Worm (Caenorhabditis elegans) whole organism, late embryonic: Measurements from ENCODE around the gene fbxa-65.

ENCODE experiments used
- ama-1 ChIP-seq: fragments of 150-350 bp; optimal IDR thresholded peaks from 2 replicates; lab custom pipeline; 2014
- ceh-24 ChIP-seq: sonication (generic microtip); optimal IDR thresholded peaks from 2 replicates; lab custom pipeline; 2016; ENCODE audit warnings: mild to moderate bottlenecking, missing genetic modification characterization, missing compliant biosample characterization
- mec-3 ChIP-seq: sonication (generic microtip); optimal IDR thresholded peaks from 2 replicates; lab custom pipeline; 2016; ENCODE audit warnings: borderline replicate concordance, missing genetic modification characterization, missing compliant biosample characterization

DNA sequence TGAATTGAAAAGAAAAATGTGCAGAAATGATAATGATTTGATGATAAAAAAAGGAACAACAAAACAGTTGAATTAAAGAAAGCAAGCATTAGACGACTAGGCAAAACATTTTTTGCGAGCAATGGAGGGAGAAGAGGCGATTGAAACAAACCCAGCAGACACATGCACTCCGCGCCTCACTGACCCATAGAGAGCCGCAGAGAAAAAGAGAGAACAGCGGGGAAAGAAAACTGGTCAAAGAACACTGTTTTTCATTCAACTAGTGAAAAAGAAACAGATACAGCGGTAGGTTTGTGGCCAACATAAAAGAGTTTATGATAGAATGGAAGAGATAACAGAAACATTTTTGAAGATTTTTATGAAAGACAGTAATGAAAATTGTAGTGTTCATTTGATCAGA is 42.0 kb upstream of the fbxa-65 start:
- TF ChIP-seq ama-1 (lab: Kevin White, UChicago) = no peak
- no peak for TF ChIP-seq mec-3 (tag; lab: Kevin White, UChicago)
- no peak for TF ChIP-seq ceh-24 (tag; lab: Kevin White, UChicago)
